Worm (Caenorhabditis elegans) whole organism, L2 larva: ENCODE results near the gene F46E10.18.

ENCODE experiments used
- alr-1 ChIP-seq: fragments of 150-350 bp; optimal IDR thresholded peaks from 2 replicates; lab custom pipeline; 2014; ENCODE audit warnings: missing biosample characterization, missing genetic modification characterization
- mbf-1 ChIP-seq: sonication (generic microtip); optimal IDR thresholded peaks from 2 replicates; lab custom pipeline; 2017; ENCODE audit warnings: missing biosample characterization, missing genetic modification characterization
- nhr-12 ChIP-seq: fragments of 150-350 bp; optimal IDR thresholded peaks from 2 replicates; lab custom pipeline; 2014; ENCODE audit warnings: missing biosample characterization, missing genetic modification characterization
- nhr-237 ChIP-seq: fragments of 150-350 bp; optimal IDR thresholded peaks from 2 replicates; lab custom pipeline; 2014; ENCODE audit warnings: missing biosample characterization, missing genetic modification characterization
- nhr-77 ChIP-seq: fragments of 150-350 bp; optimal IDR thresholded peaks from 2 replicates; lab custom pipeline; 2014; ENCODE audit warnings: missing biosample characterization, missing genetic modification characterization
- sem-4 ChIP-seq: fragments of 150-350 bp; optimal IDR thresholded peaks from 2 replicates; lab custom pipeline; 2014; ENCODE audit warnings: missing biosample characterization, missing genetic modification reagents, missing genetic modification characterization

DNA sequence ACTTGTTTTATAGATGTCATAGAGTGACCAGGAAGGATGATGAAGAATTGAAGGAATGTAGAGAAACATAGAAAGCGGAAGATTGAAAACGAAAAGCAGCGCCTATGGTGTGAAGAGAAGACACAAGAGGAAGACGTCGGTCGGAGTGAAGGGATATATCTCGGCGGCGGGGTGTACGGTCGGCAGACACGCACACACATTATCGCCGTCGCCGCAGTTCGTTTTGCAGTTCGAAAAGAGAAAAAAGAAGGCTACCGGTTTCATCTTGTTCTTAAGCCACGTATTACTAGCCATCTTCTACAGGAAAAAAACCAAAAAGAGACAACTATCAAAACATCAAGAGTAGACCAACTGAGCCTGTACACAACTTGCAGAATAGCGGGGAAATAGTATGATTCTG lies 7.5 kb upstream of the F46E10.18 start:
- TF ChIP-seq nhr-12 = no peak
- no peak for TF ChIP-seq nhr-77 (tag; lab: Kevin White, UChicago)
- TF ChIP-seq nhr-237 (tag; lab: Kevin White, UChicago) = no peak
- TF ChIP-seq alr-1 (tag; lab: Kevin White, UChicago) = no peak
- TF ChIP-seq mbf-1 (tag; lab: Kevin White, UChicago) = no peak
- TF ChIP-seq sem-4 = no peak
